Fruit fly (Drosophila melanogaster) S2 (cell line): ENCODE data around the gene CG8149.

ENCODE experiments used
- CG8478 ChIP-seq: fragments of >200 bp; optimal IDR thresholded peaks from 2 replicates; lab custom pipeline; 2018
- CTCF ChIP-seq, 2 experiments: fragments of >200 bp; optimal IDR thresholded peaks; 2 replicates each; lab custom pipeline; 2018

The CG8149 gene

DNA sequence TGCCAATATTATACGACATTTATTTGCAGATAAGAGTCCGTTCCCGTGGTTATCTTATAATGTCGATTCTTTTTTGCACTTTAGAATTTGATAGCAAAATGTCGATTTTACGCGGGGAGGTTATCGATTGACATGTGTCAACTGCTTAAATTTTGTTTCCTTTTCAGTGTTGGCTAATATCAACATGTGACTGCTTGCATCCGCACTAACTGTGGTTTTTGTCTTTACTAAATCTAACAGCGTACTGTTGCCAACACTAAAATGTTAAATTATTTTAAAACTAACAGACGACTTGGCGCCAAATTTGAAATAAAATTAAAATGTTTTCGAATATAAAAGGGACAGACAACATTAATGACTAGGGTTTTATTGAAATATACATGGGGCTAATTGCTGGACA is 7.7 kb upstream of the CG8149 start:
- TF ChIP-seq CG8478 (lab: Kevin White, UChicago): no peak
- peak; percentile 43 to 59 for TF ChIP-seq CTCF (optimal IDR thresholded peaks at IDR 0.05; lab: Kevin White, UChicago)

DNA sequence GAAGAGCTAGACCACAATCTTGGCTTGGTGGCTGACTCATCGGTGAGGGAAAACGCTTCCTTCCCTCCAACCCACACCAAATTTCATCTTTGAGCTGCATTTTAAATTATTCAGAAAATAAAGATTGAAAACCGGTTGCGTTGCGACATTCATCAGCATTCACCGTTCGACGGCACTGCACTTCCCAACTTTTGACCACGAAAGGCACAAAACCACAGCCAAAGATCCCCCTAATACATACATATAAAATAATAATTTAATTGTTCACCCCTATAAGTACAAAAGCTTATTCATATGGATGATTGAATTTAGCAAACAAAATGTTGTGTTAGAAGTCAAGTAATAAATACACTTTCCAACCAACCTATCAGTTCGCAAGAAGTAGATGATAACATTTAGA is 5.2 kb upstream of the CG8149 start:
- TF ChIP-seq CG8478 (lab: Kevin White, UChicago): no peak
- no peak for TF ChIP-seq CTCF (optimal IDR thresholded peaks at IDR 0.05; lab: Kevin White, UChicago)

DNA sequence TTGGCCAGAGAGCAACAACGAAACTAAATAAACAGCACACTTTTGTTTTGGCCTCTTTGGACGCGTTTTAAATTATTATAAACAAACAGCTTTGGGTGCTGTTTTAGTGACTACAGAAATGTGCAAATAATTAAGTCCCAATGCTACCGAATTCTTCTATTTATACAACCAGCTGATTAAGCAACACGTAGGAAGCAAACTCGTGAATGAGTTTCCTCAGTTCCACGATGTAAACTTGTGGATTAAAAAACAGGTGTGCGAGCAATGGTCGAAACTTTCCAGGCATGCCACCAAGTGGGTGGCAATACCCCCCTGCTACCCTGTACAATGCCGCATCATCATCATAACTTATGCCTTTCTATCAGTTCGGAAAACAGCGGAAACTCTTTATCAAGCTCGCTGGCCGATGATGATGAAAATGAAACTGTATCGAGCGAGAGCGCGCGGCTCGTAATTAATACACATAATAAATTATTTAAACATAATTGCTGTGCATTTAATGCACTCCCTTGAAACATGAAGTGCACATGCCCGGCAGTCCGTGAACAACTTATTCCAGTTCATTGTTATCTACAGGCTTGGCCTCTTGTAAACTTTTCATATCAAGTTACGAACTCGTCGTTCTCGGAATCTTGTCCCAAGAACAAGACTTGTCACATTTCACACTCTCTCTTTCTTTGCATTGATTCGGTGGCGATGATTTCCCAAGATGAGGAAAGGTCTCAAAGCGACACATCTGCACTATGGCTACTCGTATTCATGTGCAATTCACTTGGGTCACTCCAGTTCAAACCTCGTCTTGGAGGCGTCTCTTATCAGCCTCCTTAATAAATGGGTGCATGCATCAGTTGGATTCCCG is 4.0 kb upstream of the CG8149 start:
- no peak for TF ChIP-seq CG8478 (lab: Kevin White, UChicago)
- TF ChIP-seq CTCF (optimal IDR thresholded peaks at IDR 0.05; lab: Kevin White, UChicago): no peak

DNA sequence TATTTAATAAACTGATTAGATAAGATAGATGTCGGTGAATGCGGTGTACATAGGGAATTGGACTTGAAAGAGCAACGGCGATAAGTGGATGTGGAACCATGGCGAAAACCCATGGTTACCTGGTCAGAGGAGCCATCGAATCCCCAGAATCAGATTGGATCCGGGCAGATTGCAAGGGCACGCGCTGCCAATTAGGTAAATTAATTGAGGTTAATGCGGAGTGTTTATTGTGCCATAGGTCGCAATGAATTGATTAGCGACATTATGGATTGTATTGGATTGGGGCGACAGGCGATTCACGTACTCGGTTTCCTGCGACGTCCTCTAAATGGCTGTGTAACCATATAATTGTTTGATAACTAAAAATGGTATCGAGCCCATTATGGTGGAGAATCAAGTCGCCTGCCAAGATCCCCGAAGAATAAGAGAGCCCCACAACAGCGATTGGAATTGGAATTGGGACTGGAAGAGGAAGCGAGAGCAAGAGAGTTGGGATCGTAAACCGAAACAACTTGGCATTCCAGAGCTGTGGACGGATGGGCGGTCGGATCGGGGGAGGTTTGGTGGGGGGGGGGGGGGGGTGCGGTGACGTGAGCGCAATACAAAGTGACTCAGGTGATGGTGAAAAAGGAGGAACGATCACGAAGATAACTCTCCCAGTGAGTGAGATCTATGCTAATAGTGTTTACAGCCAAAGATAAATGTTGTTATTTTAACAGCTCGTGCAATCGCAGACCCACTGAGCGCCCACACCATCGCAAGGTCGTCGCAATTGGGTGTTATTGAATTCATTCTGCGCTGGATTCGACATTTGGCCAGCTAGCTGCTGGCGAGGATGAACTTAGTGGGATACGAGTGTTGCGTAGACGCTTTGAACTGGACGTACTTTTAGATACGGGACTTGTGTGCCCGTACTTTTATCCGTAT is 2.7 kb upstream of the CG8149 start:
- TF ChIP-seq CG8478 (lab: Kevin White, UChicago): no peak
- no peak for TF ChIP-seq CTCF (optimal IDR thresholded peaks at IDR 0.05; lab: Kevin White, UChicago)

DNA sequence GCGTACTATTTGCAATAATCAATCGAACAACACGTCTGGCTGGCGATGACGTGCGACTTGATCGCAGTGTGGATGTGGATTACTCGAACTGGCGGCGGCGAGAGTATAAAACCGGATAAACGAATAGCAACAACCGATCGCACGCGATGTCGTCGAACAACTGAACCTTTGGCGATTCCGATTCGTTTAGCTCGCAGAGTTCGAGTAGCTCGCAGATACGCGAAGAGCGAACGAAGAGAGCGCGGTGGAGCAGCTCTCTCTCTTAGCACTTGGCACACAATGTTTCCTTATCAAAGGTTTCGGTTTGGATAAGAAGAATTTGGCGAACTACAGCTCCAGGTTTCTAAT is 2.1 kb upstream of the CG8149 start, which contains the start of gene RhoL:
RhoL (minus strand) TSS at position 166 of the 348 bp plus-strand sequence.
- TF ChIP-seq CG8478 (lab: Kevin White, UChicago): no peak
- no peak for TF ChIP-seq CTCF (optimal IDR thresholded peaks at IDR 0.05; lab: Kevin White, UChicago)

- TF ChIP-seq CG8478 (lab: Kevin White, UChicago): no peak
- no peak for TF ChIP-seq CTCF (optimal IDR thresholded peaks at IDR 0.05; lab: Kevin White, UChicago)
Observed at dm6 chr3R:9503329-9504088, 947 bp upstream of the CG8149 start.

- TF ChIP-seq CG8478 (lab: Kevin White, UChicago): no peak
- TF ChIP-seq CTCF (optimal IDR thresholded peaks at IDR 0.05; lab: Kevin White, UChicago): no peak
Observed at dm6 chr3R:9510070-9510518, 5.6 kb downstream of the CG8149 start, which contains the start of gene rump. rump (minus strand) TSS chr3R:9510324.

DNA sequence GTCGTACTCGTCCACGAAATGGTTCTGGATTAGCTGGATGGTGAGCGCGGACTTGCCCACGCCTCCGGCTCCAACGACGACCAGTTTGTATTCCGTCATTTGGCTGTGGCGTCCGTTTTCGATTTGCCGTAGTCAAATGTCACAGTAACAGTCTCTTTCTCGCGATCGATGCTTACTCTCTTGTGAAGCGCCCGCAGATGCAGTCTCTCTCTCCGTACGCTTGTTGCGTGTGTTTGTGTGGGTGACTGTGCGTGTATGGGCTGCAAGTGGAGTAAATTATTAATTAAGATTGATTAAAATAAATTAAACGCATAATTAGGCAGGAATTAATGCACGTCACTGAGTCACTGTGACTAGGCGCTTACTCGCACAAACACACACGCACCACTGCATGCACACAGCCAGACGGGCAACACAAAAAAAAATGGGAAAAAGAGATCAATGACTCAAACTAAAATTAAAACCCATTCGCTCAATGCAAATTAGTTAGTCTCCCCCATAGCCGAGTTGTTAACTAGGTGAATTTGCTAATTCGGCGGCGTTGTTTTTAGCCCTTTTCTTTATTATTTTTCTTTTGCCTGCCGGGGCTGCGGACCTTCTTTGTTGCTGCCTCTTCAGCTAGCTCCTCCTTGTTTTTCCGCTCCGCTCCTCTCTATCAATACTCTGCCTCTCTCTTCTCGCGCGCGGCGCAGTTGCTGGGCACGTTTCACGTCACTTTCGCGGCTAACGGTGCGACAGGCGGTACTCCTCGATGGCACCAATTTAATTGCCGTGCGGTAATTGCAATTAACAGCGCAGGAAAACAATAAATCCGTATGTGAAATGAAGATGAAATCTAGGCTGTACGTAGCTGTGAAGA is 8.0 kb downstream of the CG8149 start:
- TF ChIP-seq CG8478 (lab: Kevin White, UChicago): no peak
- no peak for TF ChIP-seq CTCF (optimal IDR thresholded peaks at IDR 0.05; lab: Kevin White, UChicago)

DNA sequence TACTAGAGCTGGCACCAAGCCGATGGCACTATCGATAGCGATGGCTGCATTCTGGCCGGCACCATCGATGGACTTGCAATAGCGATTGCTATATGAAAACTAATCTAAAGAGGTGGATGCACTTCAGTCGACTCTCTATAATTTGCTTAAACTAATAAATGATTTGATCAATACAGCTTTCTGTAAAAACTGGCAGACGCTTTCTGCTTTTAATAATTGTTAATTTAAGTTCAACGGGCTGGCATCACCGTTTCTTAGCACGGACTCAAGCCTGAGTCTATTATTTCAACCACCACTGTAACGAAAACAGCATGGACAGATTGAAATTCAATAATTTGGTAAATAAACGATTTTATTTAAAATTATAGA is 8.6 kb downstream of the CG8149 start, which contains the start of the genes Ras85D and Rlb1:
Ras85D (minus strand) TSS at position 16 of the 369 bp plus-strand sequence.
Rlb1 (plus strand) TSS at position 276 of the 369 bp plus-strand sequence.
- no peak for TF ChIP-seq CTCF (optimal IDR thresholded peaks at IDR 0.05; lab: Kevin White, UChicago)
- no peak for TF ChIP-seq CG8478 (lab: Kevin White, UChicago)

DNA sequence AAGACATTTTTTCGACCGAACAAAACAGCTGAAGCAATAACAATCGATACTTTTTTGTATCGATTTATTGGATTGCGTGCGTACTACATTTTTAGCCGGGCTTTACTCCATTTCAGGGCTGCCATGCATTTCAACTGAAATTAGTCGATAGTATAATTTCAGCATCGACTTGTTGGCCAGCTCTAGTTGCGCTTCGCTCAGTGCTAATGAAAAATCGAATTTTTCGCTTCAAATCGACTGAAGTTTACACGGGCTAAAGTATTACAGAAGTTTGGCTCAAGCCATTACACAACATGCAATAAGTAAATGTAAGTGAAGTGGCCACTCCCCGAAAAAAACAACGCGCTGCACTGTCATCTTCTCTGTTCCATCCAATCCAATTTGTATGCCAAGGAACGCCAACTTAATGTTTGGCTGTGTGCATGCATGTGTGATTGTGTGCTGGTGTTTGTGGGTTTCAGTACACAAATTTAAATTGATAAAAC is 11.4 kb downstream of the CG8149 start, which contains the start of the genes mRpL47, CG8176 and Kdm3:
mRpL47 (minus strand) TSS at position 49 of the 485 bp plus-strand sequence.
CG8176 (plus strand) TSS at position 148 of the 485 bp plus-strand sequence.
Kdm3 (plus strand) TSS at position 148 of the 485 bp plus-strand sequence.
- TF ChIP-seq CTCF (optimal IDR thresholded peaks at IDR 0.05; lab: Kevin White, UChicago) (peak; percentile 58 to 61), CG8478 (lab: Kevin White, UChicago) (no peak)

dm6 chr3R:9516400-9516852 is 12.0 kb downstream of the CG8149 start:
- TF ChIP-seq CG8478 (lab: Kevin White, UChicago) (no peak), CTCF (optimal IDR thresholded peaks at IDR 0.05; lab: Kevin White, UChicago) (no peak)
